Worm (Caenorhabditis elegans): Measurements from ENCODE around the gene C03C10.5.

Gene C03C10.5

DNA sequence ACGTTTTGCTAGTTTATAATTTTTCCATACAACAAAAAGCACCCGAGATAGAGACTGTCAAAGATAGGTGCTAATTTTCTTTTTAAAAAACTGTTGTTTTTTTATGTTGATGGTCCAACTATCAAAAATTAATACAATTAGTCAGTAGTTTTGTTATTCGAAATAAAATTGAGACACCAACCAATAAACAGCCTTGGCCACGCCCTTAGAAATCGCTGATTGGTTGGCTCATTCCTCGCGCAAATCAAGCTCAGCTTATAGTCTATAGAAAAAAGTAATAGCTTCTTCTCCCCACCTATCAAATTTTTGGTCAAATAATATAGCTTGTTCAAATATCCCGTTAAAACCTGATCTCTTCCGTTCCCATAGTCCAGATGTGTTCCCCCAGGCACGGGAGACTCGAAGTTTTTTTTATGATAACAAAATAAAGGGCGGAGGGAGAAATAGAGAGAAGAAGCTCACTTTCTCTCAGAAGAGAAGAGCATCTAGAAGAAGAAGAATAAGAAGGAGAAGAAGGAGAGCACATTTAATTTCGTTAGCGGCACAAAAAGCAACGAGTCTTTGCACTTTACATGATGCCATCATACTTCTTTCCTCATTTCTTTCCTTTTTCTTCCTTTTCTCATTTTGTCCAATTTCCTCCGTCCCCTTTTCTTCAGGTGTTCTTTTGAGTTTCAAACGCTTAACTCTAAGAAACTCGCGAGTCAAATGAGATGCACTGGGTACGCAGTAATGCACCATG lies 40.1 kb upstream of the C03C10.5 start:
- TF ChIP-seq pax-3 (tag; optimal IDR thresholded peaks at IDR 0.05) (no peak), fkh-10 (GFP tag; optimal IDR thresholded peaks at IDR 0.05) (peak; percentile 72), nhr-11 (tag; optimal IDR thresholded peaks at IDR 0.05) (no peak), lin-14 (GFP tag; optimal IDR thresholded peaks at IDR 0.05) (peak; percentile 60), ztf-4 (tag; optimal IDR thresholded peaks at IDR 0.05) (no peak), ces-1 (GFP tag; optimal IDR thresholded peaks at IDR 0.05) (peak; percentile 56)

DNA sequence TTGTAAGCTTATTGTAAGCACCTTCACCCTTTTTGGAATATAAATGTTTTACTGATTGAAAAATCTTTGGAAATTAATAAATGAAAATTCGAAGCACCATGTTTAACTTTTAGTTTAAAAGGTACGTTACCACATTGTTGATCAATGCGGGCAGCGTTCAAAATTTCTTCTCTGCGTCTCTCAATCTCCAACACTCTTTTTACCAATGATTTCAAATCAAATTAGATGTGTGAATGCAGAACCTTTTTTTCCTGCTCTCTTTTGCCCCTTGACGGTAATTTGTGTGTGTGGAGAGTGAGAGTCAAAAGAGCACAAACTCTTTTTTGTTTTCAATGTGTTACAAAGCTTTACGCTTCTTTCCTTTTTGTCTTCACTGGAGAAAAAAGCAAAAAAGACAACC lies 32.0 kb upstream of the C03C10.5 start:
- TF ChIP-seq lin-14 (GFP tag; optimal IDR thresholded peaks at IDR 0.05): peak; percentile 4
- TF ChIP-seq mef-2 (tag; optimal IDR thresholded peaks at IDR 0.05): no peak
- no peak for TF ChIP-seq lir-3 (tag; optimal IDR thresholded peaks at IDR 0.05; ENCODE audit: poor library complexity)
- TF ChIP-seq nhr-85 (tag): peak; percentile 40
- TF ChIP-seq aly-2 (tag; optimal IDR thresholded peaks at IDR 0.05): no peak
- TF ChIP-seq pqm-1 (tag; optimal IDR thresholded peaks at IDR 0.05): no peak
- TF ChIP-seq efl-1 (optimal IDR thresholded peaks at IDR 0.05): no peak
- TF ChIP-seq efl-1 (GFP tag; optimal IDR thresholded peaks at IDR 0.05 in 1 of 2): peak in 1 of 2 experiments; percentile 31

DNA sequence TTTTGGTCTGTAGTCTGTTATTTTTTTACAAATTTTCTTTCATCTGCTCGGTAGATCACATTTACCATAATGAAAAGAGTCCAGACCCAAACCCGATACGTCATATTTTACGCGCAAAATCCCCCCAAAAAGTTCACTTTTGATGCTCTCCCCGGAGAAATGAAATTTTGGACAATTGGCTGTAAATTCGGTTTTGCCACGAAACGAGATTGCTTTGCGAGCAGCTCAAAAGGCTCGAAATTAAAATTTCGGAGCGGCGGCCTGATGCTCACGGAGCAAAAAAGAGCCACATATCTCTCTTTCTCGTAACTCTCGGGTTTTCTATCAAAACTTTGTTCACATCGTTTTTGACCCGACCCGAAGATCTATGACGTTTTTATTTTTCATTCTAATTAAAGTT lies 31.4 kb upstream of the C03C10.5 start:
- no peak for TF ChIP-seq aly-2 (tag; optimal IDR thresholded peaks at IDR 0.05)
- peak; percentile 48 for TF ChIP-seq fkh-10 (GFP tag; optimal IDR thresholded peaks at IDR 0.05)
- TF ChIP-seq lin-14 (GFP tag; optimal IDR thresholded peaks at IDR 0.05): peak; percentile 12
- no peak for TF ChIP-seq nhr-90 (tag; optimal IDR thresholded peaks at IDR 0.05; ENCODE audit: poor library complexity)

DNA sequence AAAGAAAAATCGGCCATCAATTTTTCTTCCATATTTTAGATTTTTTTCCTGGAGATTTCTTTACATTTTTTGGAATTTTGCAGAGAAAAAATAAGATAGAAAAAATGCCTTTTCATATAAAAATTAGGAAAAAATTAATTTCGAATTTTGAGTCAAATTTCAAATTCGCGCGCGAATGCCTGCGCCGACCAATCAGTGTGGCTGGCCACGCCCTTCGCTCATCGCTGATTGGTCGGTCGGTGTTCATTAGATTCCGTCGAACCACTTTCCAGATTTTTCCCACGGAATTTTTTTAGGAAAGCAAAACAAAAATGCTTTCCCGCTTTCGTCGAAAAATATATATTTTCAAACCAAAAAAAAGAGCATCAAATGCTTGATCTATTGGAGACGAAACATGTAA lies 28.5 kb upstream of the C03C10.5 start:
- TF ChIP-seq efl-1 (optimal IDR thresholded peaks at IDR 0.05) (no peak), efl-1 (GFP tag; optimal IDR thresholded peaks at IDR 0.05 in 1 of 2) (peak; percentile 28 to 35), nhr-11 (tag; optimal IDR thresholded peaks at IDR 0.05) (no peak), ceh-8 (GFP tag; optimal IDR thresholded peaks at IDR 0.05) (no peak), zip-4 (GFP tag; optimal IDR thresholded peaks at IDR 0.05) (no peak), F16B12.6 (tag; optimal IDR thresholded peaks at IDR 0.05) (no peak), nhr-47 (tag; optimal IDR thresholded peaks at IDR 0.05) (no peak), ztf-11 (tag; optimal IDR thresholded peaks at IDR 0.05) (no peak), alr-1 (tag; optimal IDR thresholded peaks at IDR 0.05; ENCODE audit: borderline replicate concordance) (no peak), snu-23 (GFP tag; optimal IDR thresholded peaks at IDR 0.05) (no peak), dsc-1 (tag; optimal IDR thresholded peaks at IDR 0.05) (no peak), dpl-1 (GFP tag; optimal IDR thresholded peaks at IDR 0.05) (peak in 1 of 3 experiments; percentile 3), pax-3 (tag; optimal IDR thresholded peaks at IDR 0.05) (no peak), ceh-88 (GFP tag; IDR thresholded peaks at IDR 0.05) (no peak), rnt-1 (tag; optimal IDR thresholded peaks at IDR 0.05) (no peak), ces-1 (GFP tag; optimal IDR thresholded peaks at IDR 0.05) (no peak), nhr-71 (tag; optimal IDR thresholded peaks at IDR 0.05) (no peak), nhr-19 (GFP tag; conservative IDR thresholded peaks at IDR 0.05) (no peak), nhr-77 (tag; optimal IDR thresholded peaks at IDR 0.05) (no peak), hlh-17 (GFP tag; optimal IDR thresholded peaks at IDR 0.05; ENCODE audit: borderline replicate concordance) (no peak), blmp-1 (tag; optimal IDR thresholded peaks at IDR 0.05) (no peak), mab-9 (GFP tag; IDR thresholded peaks at IDR 0.05) (no peak), nhr-12 (tag; optimal IDR thresholded peaks at IDR 0.05) (no peak), fkh-4 (tag; optimal IDR thresholded peaks at IDR 0.05; ENCODE audit: borderline replicate concordance) (no peak), nhr-85 (tag) (peak; percentile 7), nhr-84 (tag; optimal IDR thresholded peaks at IDR 0.05) (no peak)
